Worm (Caenorhabditis elegans) whole organism, midembryonic: Measurements from ENCODE around the gene F59A1.16.

ENCODE experiments used
- T22C8.4 ChIP-seq: fragments of 200-800 bp; sonication (Bioruptor generic); IDR thresholded peaks from 2 replicates; pipeline ENCODE4 v1.3.6; 2022; ENCODE audit warnings: missing genetic modification characterization, missing compliant biosample characterization
- cog-1 ChIP-seq: sonication (generic microtip); optimal IDR thresholded peaks from 2 replicates; lab custom pipeline; 2016; ENCODE audit warnings: missing genetic modification characterization, missing compliant biosample characterization
- flt-1 ChIP-seq: fragments of 200-800 bp; sonication (Bioruptor generic); IDR thresholded peaks from 2 replicates; pipeline ENCODE4 v1.3.6; 2022; ENCODE audit warnings: missing genetic modification characterization, missing compliant biosample characterization
- klf-2 ChIP-seq: fragments of 200-800 bp; sonication (Bioruptor generic); conservative IDR thresholded peaks from 2 replicates; pipeline ENCODE4 v1.3.6; 2022; ENCODE audit warnings: missing genetic modification reagents, missing genetic modification characterization, missing compliant biosample characterization
- med-1 ChIP-seq: sonication (generic microtip); optimal IDR thresholded peaks from 2 replicates; lab custom pipeline; 2017; ENCODE audit warnings: missing genetic modification characterization, mild to moderate bottlenecking, missing compliant biosample characterization, antibody characterized with exemption, missing genetic modification reagents; ENCODE audit not compliant: insufficient read depth
- ref-1 ChIP-seq: fragments of 200-800 bp; sonication (Bioruptor generic); conservative IDR thresholded peaks from 2 replicates; pipeline ENCODE4 v1.3.6; 2022; ENCODE audit warnings: missing genetic modification reagents, missing genetic modification characterization, missing compliant biosample characterization
- tab-1 ChIP-seq: fragments of 200-800 bp; sonication (Bioruptor generic); IDR thresholded peaks from 2 replicates; pipeline ENCODE4 v1.3.6; 2022; ENCODE audit warnings: missing genetic modification characterization, missing compliant biosample characterization
- ztf-23 ChIP-seq: fragments of 200-800 bp; sonication (Bioruptor generic); IDR thresholded peaks from 2 replicates; pipeline ENCODE4 v1.3.6; 2022; ENCODE audit warnings: missing genetic modification reagents, missing genetic modification characterization, missing compliant biosample characterization
- ztf-29 ChIP-seq: fragments of 200-800 bp; sonication (Bioruptor generic); IDR thresholded peaks from 2 replicates; pipeline ENCODE4 v1.3.6; 2022; ENCODE audit warnings: missing genetic modification reagents, missing genetic modification characterization, missing compliant biosample characterization

F59A1.16 gene

ce11 chrV:17664367-17664766 is 20.4 kb downstream of the F59A1.16 start:
- TF ChIP-seq ref-1 (GFP tag; lab: Robert Waterston, UW), result no peak
- no peak for TF ChIP-seq cog-1 (tag; lab: Kevin White, UChicago)
- TF ChIP-seq med-1 (GFP tag; lab: Kevin White, UChicago), result no peak
- no peak for TF ChIP-seq T22C8.4
- TF ChIP-seq flt-1 (GFP tag; lab: Robert Waterston, UW), result no peak
- no peak for TF ChIP-seq klf-2 (GFP tag; lab: Robert Waterston, UW)
- TF ChIP-seq ztf-29 (GFP tag; lab: Robert Waterston, UW), result no peak

- TF ChIP-seq klf-2 (GFP tag; lab: Robert Waterston, UW) (no peak), ref-1 (GFP tag; lab: Robert Waterston, UW) (no peak)
Observed at ce11 chrV:17662260-17662659, 22.5 kb downstream of the F59A1.16 start.

- TF ChIP-seq tab-1 (GFP tag; lab: Robert Waterston, UW) (no peak), flt-1 (GFP tag; lab: Robert Waterston, UW) (no peak), klf-2 (GFP tag; lab: Robert Waterston, UW) (no peak), cog-1 (tag; lab: Kevin White, UChicago) (no peak), ref-1 (GFP tag; lab: Robert Waterston, UW) (no peak), med-1 (GFP tag; lab: Kevin White, UChicago) (no peak), ztf-29 (GFP tag; lab: Robert Waterston, UW) (no peak), T22C8.4 (no peak), ztf-23 (no peak)
Observed at ce11 chrV:17660003-17660402, 24.8 kb downstream of the F59A1.16 start, which contains the start of gene dgat-2. dgat-2 (plus strand) TSS chrV:17660303.

- no peak for TF ChIP-seq flt-1 (GFP tag; lab: Robert Waterston, UW)
- TF ChIP-seq ztf-23, result no peak
- TF ChIP-seq ref-1 (GFP tag; lab: Robert Waterston, UW), result no peak
- no peak for TF ChIP-seq med-1 (GFP tag; lab: Kevin White, UChicago)
- TF ChIP-seq cog-1 (tag; lab: Kevin White, UChicago), result no peak
- TF ChIP-seq T22C8.4, result no peak
- TF ChIP-seq ztf-29 (GFP tag; lab: Robert Waterston, UW), result no peak
- no peak for TF ChIP-seq klf-2 (GFP tag; lab: Robert Waterston, UW)
- no peak for TF ChIP-seq tab-1 (GFP tag; lab: Robert Waterston, UW)
Observed at ce11 chrV:17659228-17659627, 25.5 kb downstream of the F59A1.16 start, which contains the start of gene fbxa-108. fbxa-108 (minus strand) TSS chrV:17659385.

- TF ChIP-seq med-1 (GFP tag; lab: Kevin White, UChicago), result no peak
- no peak for TF ChIP-seq ref-1 (GFP tag; lab: Robert Waterston, UW)
Observed at ce11 chrV:17658824-17659223, 25.9 kb downstream of the F59A1.16 start.

- TF ChIP-seq cog-1 (tag; lab: Kevin White, UChicago) (no peak), ref-1 (GFP tag; lab: Robert Waterston, UW) (no peak), med-1 (GFP tag; lab: Kevin White, UChicago) (no peak), flt-1 (GFP tag; lab: Robert Waterston, UW) (no peak), ztf-23 (no peak), tab-1 (GFP tag; lab: Robert Waterston, UW) (no peak), klf-2 (GFP tag; lab: Robert Waterston, UW) (no peak)
Observed at ce11 chrV:17655205-17655604, 29.6 kb downstream of the F59A1.16 start.

ce11 chrV:17650427-17650826 is 34.3 kb downstream of the F59A1.16 start, which contains the start of gene fbxa-192:
fbxa-192 (minus strand) TSS chrV:17650527.
- TF ChIP-seq ztf-23 (no peak), T22C8.4 (no peak), klf-2 (GFP tag; lab: Robert Waterston, UW) (no peak), ref-1 (GFP tag; lab: Robert Waterston, UW) (no peak), cog-1 (tag; lab: Kevin White, UChicago) (no peak), ztf-29 (GFP tag; lab: Robert Waterston, UW) (no peak), flt-1 (GFP tag; lab: Robert Waterston, UW) (no peak), tab-1 (GFP tag; lab: Robert Waterston, UW) (no peak), med-1 (GFP tag; lab: Kevin White, UChicago) (no peak)
